Worm (Caenorhabditis elegans): Measurements from ENCODE around the gene F28A10.8.

DNA sequence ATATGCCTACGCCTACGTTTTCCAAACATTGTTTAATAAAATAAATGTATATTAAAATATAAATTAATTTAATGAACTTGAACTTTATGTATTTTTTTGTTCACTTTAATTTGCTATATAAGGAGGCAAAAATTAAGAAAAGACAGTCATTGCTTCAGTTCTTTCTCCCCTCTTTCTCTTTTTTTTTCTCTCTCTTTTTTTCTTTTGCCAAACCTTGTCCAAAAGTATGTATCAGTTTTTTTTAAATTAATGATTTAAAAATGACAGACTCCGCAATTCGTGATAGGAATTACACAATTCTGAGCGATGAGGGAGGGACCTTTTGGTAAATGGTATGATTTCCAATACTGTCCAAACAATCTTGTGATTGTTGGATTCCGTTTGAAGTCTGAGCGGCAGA lies 35.3 kb downstream of the F28A10.8 start, which contains the start of gene F46F5.13:
- TF ChIP-seq ceh-40 (GFP tag; IDR thresholded peaks at IDR 0.05) (no peak), unc-62 (GFP tag; optimal IDR thresholded peaks at IDR 0.05) (no peak), him-1 (tag; optimal IDR thresholded peaks at IDR 0.05) (no peak), gei-17 (GFP tag; optimal IDR thresholded peaks at IDR 0.05) (no peak), madf-10 (tag; optimal IDR thresholded peaks at IDR 0.05) (no peak), lag-1 (GFP tag; IDR thresholded peaks at IDR 0.05) (no peak), efl-1 (GFP tag; optimal IDR thresholded peaks at IDR 0.05) (no peak), F39B2.1 (GFP tag; IDR thresholded peaks at IDR 0.05) (no peak), lsy-27 (tag; optimal IDR thresholded peaks at IDR 0.05; ENCODE audit: borderline replicate concordance, insufficient read depth) (no peak)

All from whole organism, young adult.